Worm (Caenorhabditis elegans) whole organism, L2 larva: ENCODE results near the gene R01E6.2.

ENCODE experiments used
- alr-1 ChIP-seq: fragments of 150-350 bp; optimal IDR thresholded peaks from 2 replicates; lab custom pipeline; 2014; ENCODE audit warnings: missing biosample characterization, missing genetic modification characterization
- aly-2 ChIP-seq: fragments of 150-350 bp; optimal IDR thresholded peaks from 2 replicates; lab custom pipeline; 2014; ENCODE audit warnings: missing biosample characterization, missing genetic modification characterization
- ama-1 ChIP-seq: fragments of 150-350 bp; optimal IDR thresholded peaks from 2 replicates; lab custom pipeline; 2018; ENCODE audit warnings: inconsistent platforms
- elt-3 ChIP-seq: sonication (generic microtip); optimal IDR thresholded peaks from 2 replicates; lab custom pipeline; 2017; ENCODE audit warnings: missing biosample characterization, missing genetic modification characterization
- nhr-11 ChIP-seq: fragments of 150-350 bp; optimal IDR thresholded peaks from 2 replicates; lab custom pipeline; 2014; ENCODE audit warnings: missing biosample characterization, missing genetic modification characterization
- nhr-12 ChIP-seq: fragments of 150-350 bp; optimal IDR thresholded peaks from 2 replicates; lab custom pipeline; 2014; ENCODE audit warnings: missing biosample characterization, missing genetic modification characterization
- nhr-77 ChIP-seq: fragments of 150-350 bp; optimal IDR thresholded peaks from 2 replicates; lab custom pipeline; 2014; ENCODE audit warnings: missing biosample characterization, missing genetic modification characterization
- sma-9 ChIP-seq, 2 experiments: fragments of 150-350 bp in 1 of 2; sonication (generic microtip) in 1 of 2; optimal IDR thresholded peaks; 2 replicates each; lab custom pipeline; 2014 to 2016; ENCODE audit warnings: missing genetic modification characterization in 2 of 2, mild to moderate bottlenecking in 1 of 2, missing biosample characterization in 1 of 2, missing compliant biosample characterization in 1 of 2, missing genetic modification reagents in 1 of 2, moderate library complexity in 1 of 2
- ztf-1 ChIP-seq: fragments of 200-800 bp; sonication (Bioruptor generic); conservative IDR thresholded peaks from 2 replicates; pipeline ENCODE4 v1.3.6; 2022; ENCODE audit warnings: missing genetic modification characterization, missing compliant biosample characterization

- TF ChIP-seq ztf-1 (GFP tag; lab: Robert Waterston, UW) (no peak), alr-1 (tag; lab: Kevin White, UChicago) (no peak), sma-9 (GFP tag; optimal IDR thresholded peaks at IDR 0.05; lab: Kevin White, UChicago) (no peak), sma-9 (tag; optimal IDR thresholded peaks at IDR 0.05; lab: Kevin White, UChicago) (no peak), aly-2 (tag; lab: Kevin White, UChicago) (no peak), nhr-12 (tag; lab: Kevin White, UChicago) (no peak), elt-3 (tag; lab: Kevin White, UChicago) (no peak), nhr-11 (tag; lab: Kevin White, UChicago) (no peak), ama-1 (lab: Kevin White, UChicago) (no peak), nhr-77 (tag; lab: Kevin White, UChicago) (no peak)
Measured at ce11 chrX:13578483-13578882, 12.1 kb upstream of the R01E6.2 start, which contains the start of gene F54B11.11.
